Fruit fly (Drosophila melanogaster) whole organism, embryonic: ENCODE data around the gene Gr85a.

Experiments used
- Adf1 ChIP-seq: fragments of 200-800 bp; sonication (Bioruptor generic); IDR thresholded peaks from 2 replicates; pipeline ENCODE4 v1.3.6; 2022; ENCODE audit warnings: missing biosample characterization, missing genetic modification characterization
- Blimp-1 ChIP-seq: fragments of 200-800 bp; sonication (Bioruptor generic); optimal IDR thresholded peaks from 3 replicates; lab custom pipeline; 2018; ENCODE audit warnings: missing biosample characterization, missing genetic modification characterization, mild to moderate bottlenecking, moderate library complexity, missing genetic modification reagents
- CG10274 ChIP-seq: fragments of 200-800 bp; sonication (Bioruptor generic); optimal IDR thresholded peaks from 3 replicates; lab custom pipeline; 2017; ENCODE audit warnings: missing biosample characterization, mild to moderate bottlenecking, missing genetic modification characterization
- CG11247 ChIP-seq: fragments of 200-800 bp; sonication (Bioruptor generic); IDR thresholded peaks from 2 replicates; pipeline ENCODE4 v1.3.6; 2022; ENCODE audit warnings: missing biosample characterization, missing genetic modification characterization
- CG12236 ChIP-seq: fragments of 200-800 bp; sonication (Bioruptor generic); optimal IDR thresholded peaks from 2 replicates; lab custom pipeline; 2016; ENCODE audit warnings: missing biosample characterization, missing genetic modification characterization
- CG13296 ChIP-seq: fragments of 200-800 bp; sonication (Bioruptor generic); optimal IDR thresholded peaks from 3 replicates; lab custom pipeline; 2018; ENCODE audit warnings: missing biosample characterization, mild to moderate bottlenecking, missing genetic modification characterization
- CG14667 ChIP-seq: fragments of 200-800 bp; sonication (Bioruptor generic); IDR thresholded peaks from 2 replicates; pipeline ENCODE4 v1.3.6; 2022; ENCODE audit warnings: missing biosample characterization, missing genetic modification characterization
- CG14710 ChIP-seq: fragments of 200-800 bp; sonication (Bioruptor generic); optimal IDR thresholded peaks from 3 replicates; lab custom pipeline; 2019; ENCODE audit warnings: missing biosample characterization, mild to moderate bottlenecking, missing genetic modification characterization, moderate library complexity
- CG1602 ChIP-seq: fragments of 200-800 bp; sonication (Bioruptor generic); optimal IDR thresholded peaks from 3 replicates; lab custom pipeline; 2016; ENCODE audit warnings: missing biosample characterization, missing genetic modification characterization
- CG1603 ChIP-seq: fragments of 200-800 bp; sonication (Bioruptor generic); optimal IDR thresholded peaks from 2 replicates; lab custom pipeline; 2019; ENCODE audit warnings: missing biosample characterization, mild to moderate bottlenecking, missing genetic modification characterization, moderate library complexity
- CG2129 ChIP-seq: fragments of 200-800 bp; sonication (Bioruptor generic); IDR thresholded peaks from 2 replicates; pipeline ENCODE4 v1.3.6; 2022; ENCODE audit warnings: missing biosample characterization, missing genetic modification characterization; ENCODE audit not compliant: partially characterized antibody
- CG3281 ChIP-seq: fragments of 200-800 bp; sonication (Bioruptor generic); optimal IDR thresholded peaks from 3 replicates; lab custom pipeline; 2017; ENCODE audit warnings: missing biosample characterization, mild to moderate bottlenecking, missing genetic modification characterization
- CG34422 ChIP-seq: fragments of 200-800 bp; sonication (Bioruptor generic); IDR thresholded peaks from 3 replicates; pipeline ENCODE4 v1.3.6; 2022; ENCODE audit warnings: missing biosample characterization, missing genetic modification characterization
- CG7357 ChIP-seq: fragments of 200-800 bp; sonication (Bioruptor generic); IDR thresholded peaks from 3 replicates; pipeline ENCODE4 v1.3.6; 2022; ENCODE audit warnings: missing biosample characterization, missing genetic modification characterization
- CG8388 ChIP-seq: fragments of 200-800 bp; sonication (Bioruptor generic); optimal IDR thresholded peaks from 2 replicates; lab custom pipeline; 2019; ENCODE audit warnings: missing biosample characterization, mild to moderate bottlenecking, missing genetic modification characterization, moderate library complexity
- CHES-1-like ChIP-seq: fragments of 200-800 bp; sonication (Bioruptor generic); optimal IDR thresholded peaks from 2 replicates; lab custom pipeline; 2016; ENCODE audit warnings: missing biosample characterization, missing genetic modification characterization
- Dbx ChIP-seq: fragments of 200-800 bp; sonication (Bioruptor generic); IDR thresholded peaks from 3 replicates; pipeline ENCODE4 v1.3.6; 2022; ENCODE audit warnings: missing biosample characterization, missing genetic modification characterization
- Dek ChIP-seq: fragments of 200-800 bp; sonication (Bioruptor generic); optimal IDR thresholded peaks from 3 replicates; lab custom pipeline; 2019; ENCODE audit warnings: missing biosample characterization, mild to moderate bottlenecking, missing genetic modification characterization, moderate library complexity
- Doc3 ChIP-seq: fragments of 200-800 bp; sonication (Bioruptor generic); IDR thresholded peaks from 3 replicates; pipeline ENCODE4 v1.3.6; 2022; ENCODE audit warnings: missing biosample characterization, missing genetic modification characterization; ENCODE audit not compliant: partially characterized antibody
- Dp ChIP-seq: fragments of 200-800 bp; sonication (Bioruptor generic); optimal IDR thresholded peaks from 2 replicates; lab custom pipeline; 2018; ENCODE audit warnings: missing biosample characterization, mild to moderate bottlenecking, missing genetic modification characterization, moderate library complexity
- HLH4C ChIP-seq: fragments of 200-800 bp; sonication (Bioruptor generic); IDR thresholded peaks from 3 replicates; pipeline ENCODE4 v1.3.6; 2022; ENCODE audit warnings: missing biosample characterization, missing genetic modification characterization; ENCODE audit not compliant: partially characterized antibody
- Hr3 ChIP-seq: fragments of 200-800 bp; sonication (Bioruptor generic); optimal IDR thresholded peaks from 3 replicates; lab custom pipeline; 2016; ENCODE audit warnings: missing biosample characterization, missing genetic modification characterization
- Med ChIP-seq: fragments of 200-800 bp; sonication (Bioruptor generic); peaks from one replicate; lab custom pipeline; 2016; ENCODE audit warnings: missing biosample characterization, missing genetic modification characterization, mild to moderate bottlenecking, inconsistent platforms, moderate library complexity
- Pdp1 ChIP-seq, 2 experiments: fragments of 200-800 bp; sonication (Bioruptor generic); optimal IDR thresholded peaks; 3 replicates each; lab custom pipeline; 2016; ENCODE audit warnings: missing biosample characterization in 2 of 2, missing genetic modification characterization in 2 of 2, mild to moderate bottlenecking in 1 of 2, moderate library complexity in 1 of 2
- Rx ChIP-seq: fragments of 200-800 bp; sonication (Bioruptor generic); IDR thresholded peaks from 2 replicates; pipeline ENCODE4 v1.3.6; 2022; ENCODE audit warnings: missing biosample characterization, missing genetic modification characterization
- Scr ChIP-seq: fragments of 200-800 bp; sonication (Bioruptor generic); IDR thresholded peaks from 2 replicates; pipeline ENCODE4 v1.3.6; 2022; ENCODE audit warnings: missing biosample characterization, missing genetic modification characterization; ENCODE audit not compliant: partially characterized antibody
- Sin3A ChIP-seq: fragments of >200 bp; optimal IDR thresholded peaks from 2 replicates; lab custom pipeline; 2018
- Spps ChIP-seq: fragments of 200-800 bp; sonication (Bioruptor generic); optimal IDR thresholded peaks from 2 replicates; lab custom pipeline; 2018; ENCODE audit warnings: missing biosample characterization, mild to moderate bottlenecking, missing genetic modification characterization
- amos ChIP-seq: fragments of 200-800 bp; sonication (Bioruptor generic); IDR thresholded peaks from 2 replicates; pipeline ENCODE4 v1.3.6; 2022; ENCODE audit warnings: missing biosample characterization, missing genetic modification characterization; ENCODE audit not compliant: partially characterized antibody
- ap ChIP-seq: fragments of 200-800 bp; sonication (Bioruptor generic); IDR thresholded peaks from 2 replicates; pipeline ENCODE4 v1.3.6; 2022; ENCODE audit warnings: missing biosample characterization, missing genetic modification characterization
- ash1 ChIP-seq: fragments of 200-800 bp; sonication (Bioruptor generic); optimal IDR thresholded peaks from 2 replicates; lab custom pipeline; 2018; ENCODE audit warnings: missing biosample characterization, mild to moderate bottlenecking, missing genetic modification characterization
- az2 ChIP-seq: fragments of 200-800 bp; sonication (Bioruptor generic); optimal IDR thresholded peaks from 3 replicates; lab custom pipeline; 2016; ENCODE audit warnings: missing biosample characterization, missing genetic modification characterization
- cato ChIP-seq: fragments of 200-800 bp; sonication (Bioruptor generic); optimal IDR thresholded peaks from 2 replicates; lab custom pipeline; 2016; ENCODE audit warnings: missing biosample characterization, missing genetic modification characterization, borderline replicate concordance
- chif ChIP-seq, 2 experiments: fragments of 200-800 bp; sonication (Bioruptor generic); optimal IDR thresholded peaks; 3 replicates each; lab custom pipeline; 2016; ENCODE audit warnings: missing biosample characterization in 2 of 2, missing genetic modification characterization in 2 of 2
- chinmo ChIP-seq: fragments of 200-800 bp; sonication (Bioruptor generic); IDR thresholded peaks from 4 replicates; pipeline ENCODE4 v1.3.6; 2022; ENCODE audit warnings: missing biosample characterization, missing genetic modification characterization; ENCODE audit not compliant: partially characterized antibody
- da ChIP-seq: fragments of 200-800 bp; sonication (Bioruptor generic); optimal IDR thresholded peaks from 2 replicates; lab custom pipeline; 2016; ENCODE audit warnings: missing biosample characterization, missing genetic modification characterization
- disco-r ChIP-seq: fragments of 200-800 bp; sonication (Bioruptor generic); optimal IDR thresholded peaks from 2 replicates; lab custom pipeline; 2016; ENCODE audit warnings: missing biosample characterization, missing genetic modification characterization
- emc ChIP-seq: fragments of 200-800 bp; sonication (Bioruptor generic); optimal IDR thresholded peaks from 2 replicates; lab custom pipeline; 2016; ENCODE audit warnings: missing biosample characterization, missing genetic modification characterization
- gsb-n ChIP-seq: fragments of 200-800 bp; sonication (Bioruptor generic); optimal IDR thresholded peaks from 3 replicates; lab custom pipeline; 2018; ENCODE audit warnings: missing biosample characterization, mild to moderate bottlenecking, missing genetic modification characterization
- gt ChIP-seq: fragments of 200-800 bp; sonication (Bioruptor generic); IDR thresholded peaks from 2 replicates; pipeline ENCODE4 v1.3.6; 2022; ENCODE audit warnings: missing biosample characterization, missing genetic modification characterization
- hbn ChIP-seq: fragments of 200-800 bp; sonication (Bioruptor generic); IDR thresholded peaks from 2 replicates; pipeline ENCODE4 v1.3.6; 2022; ENCODE audit warnings: missing biosample characterization, missing genetic modification characterization; ENCODE audit not compliant: partially characterized antibody
- hkb ChIP-seq, 2 experiments: fragments of 200-800 bp in 1 of 2; fragments of >200 bp in 1 of 2; sonication (Bioruptor generic) in 1 of 2; IDR thresholded peaks in 1 of 2; optimal IDR thresholded peaks in 1 of 2; 2 replicates each; pipeline versions ENCODE4 v1.3.6 to Lab custom; 2017 to 2022; ENCODE audit warnings: missing biosample characterization in 1 of 2, missing genetic modification characterization in 1 of 2
- pan ChIP-seq, 4 experiments: fragments of >200 bp in 3 of 4; fragments of 200-800 bp in 1 of 4; sonication (Bioruptor generic) in 1 of 4; optimal IDR thresholded peaks in 3 of 4; IDR thresholded peaks in 1 of 4; 2 replicates each; pipeline versions ENCODE4 v1.3.6 to Lab custom; 2017 to 2022; ENCODE audit warnings: missing biosample characterization in 2 of 4, missing genetic modification characterization in 2 of 4, mixed read lengths in 1 of 4
- pzg ChIP-seq: fragments of 200-800 bp; sonication (Bioruptor generic); optimal IDR thresholded peaks from 3 replicates; lab custom pipeline; 2018; ENCODE audit warnings: missing biosample characterization, mild to moderate bottlenecking, missing genetic modification characterization, moderate library complexity
- rib ChIP-seq: fragments of 200-800 bp; sonication (Bioruptor generic); IDR thresholded peaks from 2 replicates; pipeline ENCODE4 v1.3.6; 2022; ENCODE audit warnings: missing biosample characterization, missing genetic modification characterization
- tio ChIP-seq: fragments of 200-800 bp; sonication (Bioruptor generic); optimal IDR thresholded peaks from 2 replicates; lab custom pipeline; 2017; ENCODE audit warnings: missing biosample characterization, missing genetic modification characterization, inconsistent platforms
- toy ChIP-seq: fragments of 200-800 bp; sonication (Bioruptor generic); IDR thresholded peaks from 2 replicates; pipeline ENCODE4 v1.3.6; 2022; ENCODE audit warnings: missing biosample characterization, missing genetic modification characterization
- trem ChIP-seq: fragments of 200-800 bp; optimal IDR thresholded peaks from 3 replicates; lab custom pipeline; 2019; ENCODE audit warnings: missing biosample characterization, mild to moderate bottlenecking, missing genetic modification characterization, moderate library complexity
- zfh2 ChIP-seq: fragments of 200-800 bp; sonication (Bioruptor generic); optimal IDR thresholded peaks from 2 replicates; lab custom pipeline; 2016; ENCODE audit warnings: missing biosample characterization, missing genetic modification characterization

Gene Gr85a

DNA sequence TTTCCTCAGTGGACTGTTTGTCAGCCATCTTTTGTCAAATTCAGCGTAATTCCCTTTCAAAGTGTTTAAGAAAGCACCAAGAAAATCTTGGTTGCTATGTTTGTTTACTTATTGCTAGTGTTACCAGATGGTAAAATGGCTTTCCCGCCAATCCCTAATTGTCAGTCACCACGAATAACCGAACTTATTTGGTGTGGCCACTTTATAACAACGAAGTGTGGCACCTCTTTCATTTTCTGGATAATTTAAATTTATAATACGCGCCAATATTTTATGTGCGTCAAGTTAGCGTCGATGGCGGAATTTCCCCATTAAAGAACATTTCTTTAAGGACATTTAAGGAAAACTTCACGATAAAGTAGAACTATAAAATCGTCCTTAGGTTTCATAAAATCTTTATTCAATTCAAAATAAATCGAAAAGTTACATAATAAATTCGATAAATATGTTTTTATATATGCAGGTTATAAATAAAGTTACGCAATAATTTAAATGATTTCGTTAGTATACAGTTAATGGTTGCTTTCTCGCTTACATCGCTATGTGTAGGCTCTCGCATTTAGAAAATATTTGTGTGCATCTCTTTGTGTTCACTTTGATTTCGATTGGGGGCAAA, 4.7 kb upstream of the Gr85a start, which contains the start of gene CG5359 (continued):
- no peak for TF ChIP-seq CG14667 (GFP tag; lab: Robert Waterston, UW)
- TF ChIP-seq Rx: no peak
- TF ChIP-seq CG1603 (tag; lab: Kevin White, UChicago): no peak
- no peak for TF ChIP-seq CG10274
- peak in 1 of 2 experiments; percentile 87 for TF ChIP-seq Pdp1 (GFP tag; optimal IDR thresholded peaks at IDR 0.05; lab: Kevin White, UChicago)
- TF ChIP-seq CG2129 (GFP tag; lab: Robert Waterston, UW): no peak
- peak; percentile 44 for TF ChIP-seq Scr (GFP tag; lab: Robert Waterston, UW)
- TF ChIP-seq amos (GFP tag; lab: Robert Waterston, UW): peak; percentile 49; the same call in 1 of the 2 replicates
- TF ChIP-seq Spps (tag; lab: Kevin White, UChicago): no peak
- TF ChIP-seq pzg: peak; percentile 92
- no peak for TF ChIP-seq pan (optimal IDR thresholded peaks at IDR 0.05; lab: Kevin White, UChicago)
- no peak for TF ChIP-seq pan (GFP tag; optimal IDR thresholded peaks at IDR 0.05 in 1 of 2, IDR thresholded peaks at IDR 0.05 in 1 of 2)
- peak; percentile 62 for TF ChIP-seq trem (tag; lab: Kevin White, UChicago)
- no peak for TF ChIP-seq az2
- TF ChIP-seq chif (GFP tag; optimal IDR thresholded peaks at IDR 0.05; lab: Kevin White, UChicago): no peak
- TF ChIP-seq disco-r: no peak
- no peak for TF ChIP-seq hbn (GFP tag; lab: Robert Waterston, UW)
- TF ChIP-seq ash1 (GFP tag; lab: Kevin White, UChicago): no peak
- TF ChIP-seq CG34422: peak; percentile 63; the same call in 1 of the 3 replicates
- TF ChIP-seq zfh2 (GFP tag; lab: Kevin White, UChicago): no peak
- no peak for TF ChIP-seq gsb-n (tag; lab: Kevin White, UChicago)
- no peak for TF ChIP-seq CG1602
- no peak for TF ChIP-seq CG11247 (GFP tag; lab: Robert Waterston, UW)
- no peak for TF ChIP-seq CG7357 (GFP tag; lab: Robert Waterston, UW)
- TF ChIP-seq CG14710 (tag; lab: Kevin White, UChicago): no peak
- no peak for TF ChIP-seq ap (GFP tag; lab: Robert Waterston, UW)
- TF ChIP-seq gt (GFP tag; lab: Robert Waterston, UW): no peak
- TF ChIP-seq Dp (GFP tag; lab: Kevin White, UChicago): peak; percentile 93
- TF ChIP-seq Med: peak; percentile 29
- no peak for TF ChIP-seq emc (GFP tag; lab: Kevin White, UChicago)
- no peak for TF ChIP-seq Dek
- TF ChIP-seq CG13296 (GFP tag; lab: Kevin White, UChicago): no peak
- TF ChIP-seq HLH4C (GFP tag; lab: Robert Waterston, UW): no peak
- no peak for TF ChIP-seq Adf1
- TF ChIP-seq Doc3 (GFP tag; lab: Robert Waterston, UW): no peak
- no peak for TF ChIP-seq toy (GFP tag; lab: Robert Waterston, UW)
- TF ChIP-seq CHES-1-like: peak; percentile 56
- no peak for TF ChIP-seq hkb (optimal IDR thresholded peaks at IDR 0.05; lab: Kevin White, UChicago)
- no peak for TF ChIP-seq hkb (GFP tag; IDR thresholded peaks at IDR 0.05; lab: Robert Waterston, UW)
- no peak for TF ChIP-seq cato (GFP tag; lab: Kevin White, UChicago)
- TF ChIP-seq Sin3A: peak; percentile 31
- no peak for TF ChIP-seq Hr3
- no peak for TF ChIP-seq tio (GFP tag; lab: Kevin White, UChicago)
- no peak for TF ChIP-seq chinmo (GFP tag; lab: Robert Waterston, UW)
- TF ChIP-seq Blimp-1 (GFP tag; lab: Kevin White, UChicago): no peak
- TF ChIP-seq CG3281 (GFP tag; lab: Kevin White, UChicago): no peak
- no peak for TF ChIP-seq CG12236 (GFP tag; lab: Kevin White, UChicago)
- TF ChIP-seq Dbx: no peak
- no peak for TF ChIP-seq CG8388 (GFP tag; lab: Kevin White, UChicago)
- TF ChIP-seq da (GFP tag; lab: Kevin White, UChicago): no peak
- TF ChIP-seq rib (GFP tag; lab: Robert Waterston, UW): no peak
